Worm (Caenorhabditis elegans) whole organism, L4 larva: Measurements from ENCODE around the gene ZK1240.1.

ENCODE experiments used
- pha-4 ChIP-seq, 2 experiments: fragments of 150-350 bp in 1 of 2; fragments of 200-800 bp in 1 of 2; sonication (Bioruptor generic) in 1 of 2; IDR thresholded peaks in 1 of 2; optimal IDR thresholded peaks in 1 of 2; 2 replicates each; pipeline versions ENCODE4 v1.3.6 to Lab custom; 2014 to 2022; ENCODE audit warnings: missing genetic modification characterization in 2 of 2, missing genetic modification reagents in 2 of 2, missing biosample characterization in 1 of 2, missing compliant biosample characterization in 1 of 2
- snpc-1.2 ChIP-seq: fragments of 200-800 bp; sonication (Bioruptor generic); IDR thresholded peaks from 2 replicates; pipeline ENCODE4 v1.3.6; 2022; ENCODE audit warnings: missing genetic modification reagents, missing genetic modification characterization, missing compliant biosample characterization

DNA sequence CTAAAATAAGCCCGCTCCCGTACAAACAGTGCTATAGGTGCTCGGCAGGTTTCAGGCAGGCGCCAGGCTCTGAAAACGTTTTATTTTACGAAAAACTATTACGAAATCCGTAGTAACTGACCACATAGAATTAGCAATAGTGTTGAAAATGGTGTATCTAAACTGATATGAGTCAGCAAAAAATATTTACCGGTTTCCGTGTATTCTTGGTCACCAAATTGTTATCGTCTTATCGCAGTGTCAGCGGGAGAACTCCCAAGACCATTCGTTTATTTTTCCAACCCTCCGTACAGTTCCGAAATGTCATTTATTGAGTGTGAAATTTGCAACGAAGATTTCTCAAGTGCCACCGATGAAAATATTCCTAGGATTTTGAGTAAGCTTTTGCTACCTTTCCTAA is 3.0 kb downstream of the ZK1240.1 start, which contains the start of gene F43C11.8:
- no peak for TF ChIP-seq pha-4 (GFP tag; IDR thresholded peaks at IDR 0.05; lab: Robert Waterston, UW)
- TF ChIP-seq pha-4 (tag; optimal IDR thresholded peaks at IDR 0.05; lab: Kevin White, UChicago), result no peak
- no peak for TF ChIP-seq snpc-1.2 (GFP tag; lab: Robert Waterston, UW)
